Worm (Caenorhabditis elegans): Measurements from ENCODE around the gene chhy-1.

ce11 chrII:8606549-8606948 lies 10.9 kb downstream of the chhy-1 start, which contains the start of gene F28C6.8:
- TF ChIP-seq flt-1 (GFP tag; IDR thresholded peaks at IDR 0.05) (no peak), ztf-23 (GFP tag; IDR thresholded peaks at IDR 0.05) (no peak), med-1 (GFP tag; optimal IDR thresholded peaks at IDR 0.05; ENCODE audit: insufficient read depth) (no peak), T22C8.4 (GFP tag; IDR thresholded peaks at IDR 0.05) (no peak)

All from whole organism, midembryonic.